Worm (Caenorhabditis elegans) whole organism, L2 larva: ENCODE data around the gene C26B9.7.

Experiments used
- C34F6.9 ChIP-seq: fragments of 150-350 bp; optimal IDR thresholded peaks from 2 replicates; lab custom pipeline; 2014; ENCODE audit warnings: missing biosample characterization, missing genetic modification characterization
- F13H6.1 ChIP-seq: sonication (generic microtip); optimal IDR thresholded peaks from 2 replicates; lab custom pipeline; 2016; ENCODE audit warnings: missing genetic modification characterization, missing compliant biosample characterization
- R02D3.7 ChIP-seq: fragments of 150-350 bp; optimal IDR thresholded peaks from 2 replicates; lab custom pipeline; 2014; ENCODE audit warnings: missing biosample characterization, missing genetic modification characterization
- Y55F3AM.14 ChIP-seq: fragments of 200-800 bp; sonication (Bioruptor generic); optimal IDR thresholded peaks from 2 replicates; lab custom pipeline; 2018; ENCODE audit warnings: mild to moderate bottlenecking, missing genetic modification characterization, missing compliant biosample characterization
- ZK546.5 ChIP-seq: sonication (generic microtip); optimal IDR thresholded peaks from 2 replicates; lab custom pipeline; 2017; ENCODE audit warnings: missing biosample characterization, missing genetic modification characterization
- alr-1 ChIP-seq: fragments of 150-350 bp; optimal IDR thresholded peaks from 2 replicates; lab custom pipeline; 2014; ENCODE audit warnings: missing biosample characterization, missing genetic modification characterization
- aly-2 ChIP-seq: fragments of 150-350 bp; optimal IDR thresholded peaks from 2 replicates; lab custom pipeline; 2014; ENCODE audit warnings: missing biosample characterization, missing genetic modification characterization
- ama-1 ChIP-seq: fragments of 150-350 bp; optimal IDR thresholded peaks from 2 replicates; lab custom pipeline; 2018; ENCODE audit warnings: inconsistent platforms
- blmp-1 ChIP-seq: sonication (generic microtip); optimal IDR thresholded peaks from 2 replicates; lab custom pipeline; 2017; ENCODE audit warnings: missing genetic modification characterization, mild to moderate bottlenecking, missing compliant biosample characterization, antibody characterized with exemption, moderate library complexity; ENCODE audit not compliant: insufficient read depth
- ceh-16 ChIP-seq: fragments of 150-350 bp; optimal IDR thresholded peaks from 2 replicates; lab custom pipeline; 2014; ENCODE audit warnings: missing biosample characterization, missing genetic modification characterization
- ceh-82 ChIP-seq: fragments of 150-350 bp; optimal IDR thresholded peaks from 2 replicates; lab custom pipeline; 2014; ENCODE audit warnings: missing biosample characterization, missing genetic modification characterization
- crh-2 ChIP-seq: sonication (generic microtip); optimal IDR thresholded peaks from 2 replicates; lab custom pipeline; 2017; ENCODE audit warnings: missing biosample characterization, missing genetic modification characterization
- dmd-4 ChIP-seq: sonication (generic microtip); optimal IDR thresholded peaks from 2 replicates; lab custom pipeline; 2017; ENCODE audit warnings: missing biosample characterization, missing genetic modification characterization
- egl-27 ChIP-seq: sonication (generic microtip); optimal IDR thresholded peaks from 3 replicates; lab custom pipeline; 2017; ENCODE audit warnings: missing biosample characterization, missing genetic modification reagents, missing genetic modification characterization
- elt-3 ChIP-seq: sonication (generic microtip); optimal IDR thresholded peaks from 2 replicates; lab custom pipeline; 2017; ENCODE audit warnings: missing biosample characterization, missing genetic modification characterization
- fos-1 ChIP-seq: fragments of 150-350 bp; optimal IDR thresholded peaks from 2 replicates; lab custom pipeline; 2014; ENCODE audit warnings: missing biosample characterization, missing genetic modification characterization
- gmeb-1 ChIP-seq: fragments of 150-350 bp; optimal IDR thresholded peaks from 2 replicates; lab custom pipeline; 2014; ENCODE audit warnings: missing biosample characterization, missing genetic modification characterization
- lin-11 ChIP-seq: fragments of 150-350 bp; sonication (generic microtip); optimal IDR thresholded peaks from 2 replicates; lab custom pipeline; 2014; ENCODE audit warnings: missing biosample characterization, missing genetic modification characterization, inconsistent platforms, mixed read lengths
- lin-39 ChIP-seq: fragments of 150-350 bp; optimal IDR thresholded peaks from 2 replicates; lab custom pipeline; 2014; ENCODE audit warnings: missing biosample characterization, missing genetic modification reagents, missing genetic modification characterization
- mbf-1 ChIP-seq: sonication (generic microtip); optimal IDR thresholded peaks from 2 replicates; lab custom pipeline; 2017; ENCODE audit warnings: missing biosample characterization, missing genetic modification characterization
- mdl-1 ChIP-seq, 2 experiments: fragments of 150-350 bp in 1 of 2; sonication (generic microtip) in 1 of 2; optimal IDR thresholded peaks; 2 replicates each; lab custom pipeline; 2017; ENCODE audit warnings: missing biosample characterization in 2 of 2, missing genetic modification characterization in 2 of 2
- nhr-11 ChIP-seq: fragments of 150-350 bp; optimal IDR thresholded peaks from 2 replicates; lab custom pipeline; 2014; ENCODE audit warnings: missing biosample characterization, missing genetic modification characterization
- nhr-12 ChIP-seq: fragments of 150-350 bp; optimal IDR thresholded peaks from 2 replicates; lab custom pipeline; 2014; ENCODE audit warnings: missing biosample characterization, missing genetic modification characterization
- nhr-129 ChIP-seq: fragments of 150-350 bp; optimal IDR thresholded peaks from 2 replicates; lab custom pipeline; 2014; ENCODE audit warnings: missing biosample characterization, missing genetic modification characterization
- nhr-21 ChIP-seq: fragments of 150-350 bp; optimal IDR thresholded peaks from 2 replicates; lab custom pipeline; 2014; ENCODE audit warnings: missing biosample characterization, missing genetic modification characterization
- nhr-237 ChIP-seq: fragments of 150-350 bp; optimal IDR thresholded peaks from 2 replicates; lab custom pipeline; 2014; ENCODE audit warnings: missing biosample characterization, missing genetic modification characterization
- nhr-25 ChIP-seq: fragments of 150-350 bp; sonication (generic microtip); optimal IDR thresholded peaks from 3 replicates; lab custom pipeline; 2014; ENCODE audit warnings: missing biosample characterization, missing genetic modification characterization
- nhr-77 ChIP-seq: fragments of 150-350 bp; optimal IDR thresholded peaks from 2 replicates; lab custom pipeline; 2014; ENCODE audit warnings: missing biosample characterization, missing genetic modification characterization
- peb-1 ChIP-seq: fragments of 150-350 bp; optimal IDR thresholded peaks from 2 replicates; lab custom pipeline; 2014; ENCODE audit warnings: missing biosample characterization, missing genetic modification characterization
- skn-1 ChIP-seq: sonication (generic microtip); optimal IDR thresholded peaks from 2 replicates; lab custom pipeline; 2017; ENCODE audit warnings: missing biosample characterization, missing genetic modification characterization
- snpc-4 ChIP-seq: fragments of 150-350 bp; optimal IDR thresholded peaks from 2 replicates; lab custom pipeline; 2014; ENCODE audit warnings: missing biosample characterization, missing genetic modification characterization
- unc-55 ChIP-seq: fragments of 150-350 bp; sonication (generic microtip); optimal IDR thresholded peaks from 3 replicates; lab custom pipeline; 2014; ENCODE audit warnings: missing biosample characterization, missing genetic modification reagents, missing genetic modification characterization
- unc-62 ChIP-seq: fragments of 150-350 bp; optimal IDR thresholded peaks from 2 replicates; lab custom pipeline; 2014; ENCODE audit warnings: missing biosample characterization, missing genetic modification reagents, missing genetic modification characterization
- zag-1 ChIP-seq: fragments of 150-350 bp; optimal IDR thresholded peaks from 2 replicates; lab custom pipeline; 2014; ENCODE audit warnings: missing biosample characterization, missing genetic modification characterization
- ztf-1 ChIP-seq: fragments of 200-800 bp; sonication (Bioruptor generic); conservative IDR thresholded peaks from 2 replicates; pipeline ENCODE4 v1.3.6; 2022; ENCODE audit warnings: missing genetic modification characterization, missing compliant biosample characterization
- ztf-11 ChIP-seq: sonication (generic microtip); optimal IDR thresholded peaks from 2 replicates; lab custom pipeline; 2017; ENCODE audit warnings: missing biosample characterization, missing genetic modification characterization
- ztf-4 ChIP-seq: fragments of 150-350 bp; optimal IDR thresholded peaks from 2 replicates; lab custom pipeline; 2014; ENCODE audit warnings: missing biosample characterization, missing genetic modification characterization

Gene C26B9.7

DNA sequence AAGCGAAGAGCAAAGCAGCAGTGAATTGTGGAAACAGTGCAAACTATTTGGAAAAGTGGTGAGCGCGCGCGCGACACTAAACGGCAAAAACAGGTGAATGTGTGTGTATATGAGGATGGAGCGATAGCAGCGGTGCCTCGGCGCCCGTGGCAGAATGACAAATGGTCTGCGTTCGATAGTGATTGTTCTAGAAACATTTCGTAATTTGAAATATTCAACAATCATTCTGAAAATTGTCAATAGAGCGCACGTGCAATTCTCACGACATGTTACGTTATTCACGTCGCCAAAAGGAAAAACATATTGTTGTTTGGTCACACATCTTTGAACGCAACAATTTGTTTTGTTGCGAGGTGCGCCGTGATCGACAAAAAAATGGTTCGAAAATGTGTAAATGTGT is 13.1 kb downstream of the C26B9.7 start:
- TF ChIP-seq mbf-1 (tag; lab: Kevin White, UChicago) (no peak), fos-1 (tag; lab: Kevin White, UChicago) (no peak), nhr-25 (tag; lab: Kevin White, UChicago) (no peak), nhr-21 (no peak), ZK546.5 (tag; lab: Kevin White, UChicago) (no peak), nhr-129 (peak; percentile 23), ztf-4 (tag; lab: Kevin White, UChicago) (no peak), peb-1 (no peak), lin-11 (tag; lab: Kevin White, UChicago) (peak; percentile 7), unc-62 (GFP tag; lab: Kevin White, UChicago) (no peak), F13H6.1 (tag; lab: Kevin White, UChicago) (peak; percentile 2), egl-27 (tag; lab: Kevin White, UChicago) (no peak), nhr-12 (tag; lab: Kevin White, UChicago) (no peak), crh-2 (peak; percentile 41), ztf-11 (tag; lab: Kevin White, UChicago) (no peak), snpc-4 (tag; lab: Kevin White, UChicago) (no peak), dmd-4 (no peak), skn-1 (no peak), elt-3 (tag; lab: Kevin White, UChicago) (no peak), C34F6.9 (tag; lab: Kevin White, UChicago) (peak; percentile 9), nhr-237 (tag; lab: Kevin White, UChicago) (no peak), alr-1 (tag; lab: Kevin White, UChicago) (no peak), ceh-16 (no peak), mdl-1 (tag; optimal IDR thresholded peaks at IDR 0.05; lab: Kevin White, UChicago) (no peak), nhr-77 (tag; lab: Kevin White, UChicago) (no peak), lin-39 (tag; lab: Kevin White, UChicago) (no peak), nhr-11 (no peak), Y55F3AM.14 (GFP tag; lab: Kevin White, UChicago) (no peak)
- TF ChIP-seq, all 48 proteins: peak for 5

DNA sequence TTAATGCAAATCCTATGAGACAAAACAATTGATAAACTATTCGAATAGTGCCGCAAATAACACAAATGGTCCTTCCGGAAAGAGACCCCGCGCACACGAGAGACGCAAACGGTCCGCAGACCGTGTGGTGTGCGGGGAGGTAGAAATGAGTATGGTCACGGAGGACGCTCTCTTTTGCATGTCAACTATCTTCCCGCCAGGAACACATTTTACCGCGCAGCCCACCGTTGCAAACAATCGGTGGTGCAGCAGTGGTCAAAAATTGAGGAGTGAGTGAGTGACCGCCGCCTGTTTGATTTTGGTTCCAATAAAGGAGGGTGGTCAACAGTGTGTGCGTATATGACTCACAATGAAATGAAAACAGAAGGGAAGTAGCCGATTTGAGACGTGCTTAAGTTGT is 18.6 kb downstream of the C26B9.7 start:
- TF ChIP-seq gmeb-1 (tag; lab: Kevin White, UChicago): no peak

DNA sequence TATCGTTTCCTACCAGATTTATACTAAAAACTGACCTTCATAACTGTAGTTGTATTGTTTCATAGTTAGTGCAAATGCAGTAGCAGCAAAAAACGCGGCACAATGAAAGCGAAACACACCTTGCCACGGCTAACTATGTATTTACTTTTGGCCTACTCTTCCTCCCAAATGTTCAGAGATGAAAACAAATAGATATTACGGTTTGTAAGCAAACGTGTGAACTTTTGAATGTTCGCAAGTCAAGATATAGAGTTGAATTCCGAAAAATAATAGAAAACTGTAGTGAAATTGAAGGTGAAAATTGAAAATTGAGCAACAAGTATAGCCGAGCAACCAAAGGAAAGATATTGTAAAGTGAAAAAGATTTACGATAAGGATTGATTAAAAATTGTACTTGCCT is 22.1 kb downstream of the C26B9.7 start, which contains the start of gene chtl-1:
TSS of gene chtl-1 (minus strand) at position 101 of the 400 bp plus-strand sequence.
- TF ChIP-seq unc-55 (GFP tag; lab: Kevin White, UChicago) (no peak), alr-1 (tag; lab: Kevin White, UChicago) (no peak), gmeb-1 (tag; lab: Kevin White, UChicago) (no peak), F13H6.1 (tag; lab: Kevin White, UChicago) (no peak), R02D3.7 (tag; lab: Kevin White, UChicago) (no peak), nhr-77 (tag; lab: Kevin White, UChicago) (no peak), dmd-4 (no peak), ceh-82 (tag; lab: Kevin White, UChicago) (no peak), aly-2 (tag; lab: Kevin White, UChicago) (no peak), blmp-1 (tag; lab: Kevin White, UChicago) (no peak), snpc-4 (tag; lab: Kevin White, UChicago) (no peak), nhr-129 (no peak), mdl-1 (tag; optimal IDR thresholded peaks at IDR 0.05; lab: Kevin White, UChicago) (no peak), ztf-1 (GFP tag; lab: Robert Waterston, UW) (no peak), ama-1 (lab: Kevin White, UChicago) (no peak), elt-3 (tag; lab: Kevin White, UChicago) (no peak), zag-1 (no peak)

DNA sequence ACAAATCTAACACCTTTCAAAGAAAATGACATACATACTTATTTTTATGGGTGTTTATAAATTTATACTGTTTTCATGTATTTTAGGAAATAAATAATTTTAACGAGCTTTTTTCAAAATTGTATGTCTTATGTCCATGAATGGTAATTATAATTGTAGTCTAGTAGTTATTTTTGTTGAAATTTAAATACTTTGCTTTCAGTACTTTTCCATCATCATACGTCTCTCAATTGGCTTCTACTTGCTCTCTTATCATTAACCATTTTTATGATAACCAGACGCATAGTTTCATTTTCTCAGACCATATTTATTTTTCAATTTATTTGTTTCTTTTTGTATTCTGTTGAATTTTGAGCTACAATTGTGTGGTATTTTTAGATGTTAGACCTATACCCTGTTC is 23.3 kb downstream of the C26B9.7 start, which contains the start of gene F35C8.5:
TSS of gene F35C8.5 (plus strand) at position 377 of the 400 bp plus-strand sequence.
- peak; percentile 38 for TF ChIP-seq fos-1 (tag; lab: Kevin White, UChicago)
- no peak for TF ChIP-seq lin-39 (tag; lab: Kevin White, UChicago)
- no peak for TF ChIP-seq ztf-4 (tag; lab: Kevin White, UChicago)
